Fruit fly (Drosophila melanogaster): ENCODE results near the gene Cep97.

DNA sequence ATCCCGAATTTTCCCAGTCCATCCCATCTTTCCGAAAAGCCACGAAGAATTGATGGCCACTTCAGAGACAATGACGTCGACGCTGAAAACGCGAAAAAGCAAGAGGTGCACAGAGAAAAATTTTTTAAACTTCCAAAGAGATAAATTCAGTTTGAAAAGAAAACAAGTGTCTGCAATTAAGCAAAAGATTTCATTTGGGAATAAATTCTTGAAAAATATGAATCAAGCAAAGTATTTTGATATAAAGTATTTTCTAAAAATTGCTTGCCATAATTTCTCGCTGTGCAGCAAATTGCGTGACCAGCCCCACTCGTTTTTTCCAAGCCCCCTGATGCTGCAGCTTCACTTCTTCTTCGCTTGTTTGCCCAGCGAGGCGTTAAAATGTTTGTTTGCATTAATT is 14.7 kb downstream of the Cep97 start:
- TF ChIP-seq fd96Ca (GFP tag; IDR thresholded peaks at IDR 0.05) (peak; percentile 61), Pif1B (GFP tag; optimal IDR thresholded peaks at IDR 0.05) (no peak), gl (tag; optimal IDR thresholded peaks at IDR 0.05) (no peak), rn (GFP tag; IDR thresholded peaks at IDR 0.05) (peak; percentile 39; the same call in 1 of the 2 replicates), Snoo (tag; optimal IDR thresholded peaks at IDR 0.05) (peak; percentile 29), CG8159 (tag; optimal IDR thresholded peaks at IDR 0.05) (peak; percentile 65)
